Worm (Caenorhabditis elegans) whole organism, L4 larva: Measurements from ENCODE around the gene eppl-1.
A peak's percentile ranks its signal among the peaks of the same experiment; 100 is the strongest.

ENCODE experiments used
- D1046.2 ChIP-seq: fragments of 200-800 bp; sonication (Bioruptor generic); IDR thresholded peaks from 2 replicates; pipeline ENCODE4 v1.3.6; 2022; ENCODE audit warnings: missing genetic modification characterization, missing compliant biosample characterization
- F10B5.3 ChIP-seq: sonication (generic microtip); optimal IDR thresholded peaks from 2 replicates; lab custom pipeline; 2016; ENCODE audit warnings: mild to moderate bottlenecking, missing genetic modification characterization, missing compliant biosample characterization
- F26F4.8 ChIP-seq: fragments of 200-800 bp; sonication (Bioruptor generic); conservative IDR thresholded peaks from 2 replicates; pipeline ENCODE4 v1.3.6; 2022; ENCODE audit warnings: missing genetic modification characterization, missing compliant biosample characterization
- F44E2.7 ChIP-seq: fragments of 200-800 bp; sonication (Bioruptor generic); IDR thresholded peaks from 2 replicates; pipeline ENCODE4 v2.1.2; 2022; ENCODE audit warnings: missing genetic modification characterization, missing compliant biosample characterization
- T20F7.1 ChIP-seq: fragments of 200-800 bp; sonication (Bioruptor generic); optimal IDR thresholded peaks from 2 replicates; lab custom pipeline; 2018; ENCODE audit warnings: mild to moderate bottlenecking, missing genetic modification characterization, missing compliant biosample characterization
- T26A8.4 ChIP-seq: fragments of 200-800 bp; sonication (Bioruptor generic); IDR thresholded peaks from 2 replicates; pipeline ENCODE4 v1.3.6; 2022; ENCODE audit warnings: missing genetic modification characterization, missing compliant biosample characterization
- Y48G9A.11 ChIP-seq: fragments of 200-800 bp; sonication (Bioruptor generic); IDR thresholded peaks from 2 replicates; pipeline ENCODE4 v1.3.6; 2022; ENCODE audit warnings: missing genetic modification reagents, missing genetic modification characterization, missing compliant biosample characterization
- ZK337.2 ChIP-seq: fragments of 200-800 bp; sonication (Bioruptor generic); IDR thresholded peaks from 2 replicates; pipeline ENCODE4 v1.3.6; 2022; ENCODE audit warnings: missing genetic modification reagents, missing genetic modification characterization, missing compliant biosample characterization
- aly-2 ChIP-seq: sonication (generic microtip); optimal IDR thresholded peaks from 2 replicates; lab custom pipeline; 2018; ENCODE audit warnings: missing biosample characterization, missing genetic modification characterization
- ceh-28 ChIP-seq: fragments of 150-350 bp; optimal IDR thresholded peaks from 2 replicates; lab custom pipeline; 2014; ENCODE audit warnings: missing biosample characterization, missing genetic modification reagents, missing genetic modification characterization
- ceh-32 ChIP-seq: sonication (generic microtip); optimal IDR thresholded peaks from 2 replicates; lab custom pipeline; 2016; ENCODE audit warnings: mild to moderate bottlenecking, missing genetic modification characterization, missing compliant biosample characterization; ENCODE audit not compliant: poor library complexity
- ceh-62 ChIP-seq: sonication (generic microtip); optimal IDR thresholded peaks from 2 replicates; lab custom pipeline; 2017; ENCODE audit warnings: missing biosample characterization, missing genetic modification characterization
- ceh-82 ChIP-seq: sonication (generic microtip); optimal IDR thresholded peaks from 2 replicates; lab custom pipeline; 2017; ENCODE audit warnings: missing biosample characterization, missing genetic modification characterization
- cey-2 ChIP-seq: sonication (generic microtip); optimal IDR thresholded peaks from 3 replicates; lab custom pipeline; 2017; ENCODE audit warnings: missing genetic modification characterization, mild to moderate bottlenecking, missing compliant biosample characterization, antibody characterized with exemption, borderline replicate concordance; ENCODE audit not compliant: insufficient read depth
- ctbp-1 ChIP-seq: fragments of 200-800 bp; sonication (Bioruptor generic); IDR thresholded peaks from 2 replicates; pipeline ENCODE4 v1.3.6; 2022; ENCODE audit warnings: missing genetic modification reagents, missing genetic modification characterization, missing compliant biosample characterization
- daf-12 ChIP-seq: fragments of 150-350 bp; optimal IDR thresholded peaks from 2 replicates; lab custom pipeline; 2014; ENCODE audit warnings: missing biosample characterization, missing genetic modification reagents, missing genetic modification characterization
- daf-19 ChIP-seq: fragments of 200-800 bp; sonication (Bioruptor generic); conservative IDR thresholded peaks from 2 replicates; pipeline ENCODE4 v1.3.6; 2022; ENCODE audit warnings: missing genetic modification characterization, missing compliant biosample characterization
- daf-8 ChIP-seq: fragments of 200-800 bp; sonication (Bioruptor generic); IDR thresholded peaks from 2 replicates; pipeline ENCODE4 v1.3.6; 2022; ENCODE audit warnings: missing genetic modification characterization, missing compliant biosample characterization
- dmd-9 ChIP-seq: fragments of 200-800 bp; sonication (Bioruptor generic); IDR thresholded peaks from 2 replicates; pipeline ENCODE4 v1.3.6; 2022; ENCODE audit warnings: missing genetic modification reagents, missing genetic modification characterization, missing compliant biosample characterization
- dve-1 ChIP-seq: sonication (generic microtip); optimal IDR thresholded peaks from 2 replicates; lab custom pipeline; 2017; ENCODE audit warnings: antibody characterized with exemption, mild to moderate bottlenecking, missing genetic modification characterization, missing compliant biosample characterization; ENCODE audit not compliant: insufficient read depth
- egl-27 ChIP-seq: sonication (generic microtip); optimal IDR thresholded peaks from 3 replicates; lab custom pipeline; 2017; ENCODE audit warnings: missing biosample characterization, missing genetic modification reagents, missing genetic modification characterization
- egl-43 ChIP-seq: fragments of 200-800 bp; sonication (Bioruptor generic); IDR thresholded peaks from 2 replicates; pipeline ENCODE4 v1.3.6; 2022; ENCODE audit warnings: missing genetic modification reagents, missing genetic modification characterization, missing compliant biosample characterization
- fos-1 ChIP-seq: fragments of 150-350 bp; optimal IDR thresholded peaks from 2 replicates; lab custom pipeline; 2014; ENCODE audit warnings: missing biosample characterization, missing genetic modification characterization
- gei-8 ChIP-seq: fragments of 200-800 bp; sonication (Bioruptor generic); optimal IDR thresholded peaks from 2 replicates; lab custom pipeline; 2018; ENCODE audit warnings: mild to moderate bottlenecking, missing genetic modification characterization, missing compliant biosample characterization
- hif-1 ChIP-seq, 2 experiments: sonication (generic microtip); optimal IDR thresholded peaks; 2 replicates each; lab custom pipeline; 2016 to 2017; ENCODE audit warnings: missing compliant biosample characterization in 2 of 2, missing genetic modification characterization in 2 of 2, missing genetic modification reagents in 2 of 2, missing genotype in 2 of 2, mild to moderate bottlenecking in 1 of 2
- hlh-30 ChIP-seq: sonication (generic microtip); optimal IDR thresholded peaks from 2 replicates; lab custom pipeline; 2017; ENCODE audit warnings: antibody characterized with exemption, mild to moderate bottlenecking, missing genetic modification characterization, missing compliant biosample characterization; ENCODE audit not compliant: insufficient read depth
- hmg-1.1 ChIP-seq: fragments of 200-800 bp; sonication (Bioruptor generic); IDR thresholded peaks from 2 replicates; pipeline ENCODE4 v1.3.6; 2022; ENCODE audit warnings: missing genetic modification reagents, missing genetic modification characterization, missing compliant biosample characterization
- lin-1 ChIP-seq: fragments of 200-800 bp; sonication (Bioruptor generic); IDR thresholded peaks from 2 replicates; pipeline ENCODE4 v1.3.6; 2022; ENCODE audit warnings: missing genetic modification reagents, missing genetic modification characterization, missing compliant biosample characterization
- lir-3 ChIP-seq: sonication (generic microtip); optimal IDR thresholded peaks from 2 replicates; lab custom pipeline; 2016; ENCODE audit warnings: mild to moderate bottlenecking, missing genetic modification characterization, missing compliant biosample characterization
- lsy-2 ChIP-seq, 2 experiments: fragments of 150-350 bp in 1 of 2; sonication (generic microtip) in 1 of 2; optimal IDR thresholded peaks; 2 replicates each; lab custom pipeline; 2014 to 2017; ENCODE audit warnings: missing biosample characterization in 2 of 2, missing genetic modification characterization in 2 of 2
- madf-9 ChIP-seq: fragments of 200-800 bp; sonication (Bioruptor generic); conservative IDR thresholded peaks from 2 replicates; pipeline ENCODE4 v1.3.6; 2022; ENCODE audit warnings: missing genetic modification reagents, missing genetic modification characterization, missing compliant biosample characterization
- mdl-1 ChIP-seq, 2 experiments: fragments of 150-350 bp in 1 of 2; sonication (generic microtip) in 1 of 2; optimal IDR thresholded peaks; 2 replicates each; lab custom pipeline; 2014 to 2017; ENCODE audit warnings: missing biosample characterization in 2 of 2, missing genetic modification characterization in 2 of 2
- mdt-29 ChIP-seq: fragments of 200-800 bp; sonication (Bioruptor generic); IDR thresholded peaks from 2 replicates; pipeline ENCODE4 v1.3.6; 2022; ENCODE audit warnings: missing genetic modification reagents, missing genetic modification characterization, missing compliant biosample characterization
- mes-2 ChIP-seq: sonication (generic microtip); optimal IDR thresholded peaks from 2 replicates; lab custom pipeline; 2016; ENCODE audit warnings: missing genotype, mild to moderate bottlenecking, missing genetic modification characterization, missing compliant biosample characterization; ENCODE audit not compliant: poor library complexity, severe bottlenecking
- mxl-3 ChIP-seq: fragments of 200-800 bp; sonication (Bioruptor generic); optimal IDR thresholded peaks from 2 replicates; lab custom pipeline; 2018; ENCODE audit warnings: mild to moderate bottlenecking, missing genetic modification characterization, missing compliant biosample characterization
- nhr-11 ChIP-seq: fragments of 150-350 bp; optimal IDR thresholded peaks from 2 replicates; lab custom pipeline; 2014; ENCODE audit warnings: missing biosample characterization, missing genetic modification characterization
- nhr-41 ChIP-seq: fragments of 200-800 bp; sonication (Bioruptor generic); IDR thresholded peaks from 2 replicates; pipeline ENCODE4 v1.3.6; 2022; ENCODE audit warnings: missing genetic modification reagents, missing genetic modification characterization, missing compliant biosample characterization
- nhr-6 ChIP-seq: fragments of 150-350 bp; optimal IDR thresholded peaks from 2 replicates; lab custom pipeline; 2014; ENCODE audit warnings: missing biosample characterization, missing genetic modification characterization
- nhr-77 ChIP-seq: fragments of 150-350 bp; optimal IDR thresholded peaks from 2 replicates; lab custom pipeline; 2014; ENCODE audit warnings: missing biosample characterization, missing genetic modification characterization
- php-3 ChIP-seq: fragments of 200-800 bp; sonication (Bioruptor generic); IDR thresholded peaks from 2 replicates; pipeline ENCODE4 v1.3.6; 2022; ENCODE audit warnings: missing genetic modification reagents, missing genetic modification characterization, missing compliant biosample characterization
- pqm-1 ChIP-seq: sonication (generic microtip); optimal IDR thresholded peaks from 2 replicates; lab custom pipeline; 2017; ENCODE audit warnings: missing biosample characterization, missing genetic modification characterization
- saeg-2 ChIP-seq: fragments of 200-800 bp; sonication (Bioruptor generic); IDR thresholded peaks from 2 replicates; pipeline ENCODE4 v1.3.6; 2022; ENCODE audit warnings: missing genetic modification reagents, missing genetic modification characterization, missing compliant biosample characterization
- snpc-1.2 ChIP-seq: fragments of 200-800 bp; sonication (Bioruptor generic); IDR thresholded peaks from 2 replicates; pipeline ENCODE4 v1.3.6; 2022; ENCODE audit warnings: missing genetic modification reagents, missing genetic modification characterization, missing compliant biosample characterization
- spr-1 ChIP-seq: sonication (generic microtip); optimal IDR thresholded peaks from 2 replicates; lab custom pipeline; 2016; ENCODE audit warnings: mild to moderate bottlenecking, missing genetic modification characterization, missing compliant biosample characterization
- unc-130 ChIP-seq: sonication (generic microtip); optimal IDR thresholded peaks from 2 replicates; lab custom pipeline; 2016; ENCODE audit warnings: missing genetic modification reagents, missing genetic modification characterization, missing compliant biosample characterization
- unc-39 ChIP-seq: sonication (generic microtip); optimal IDR thresholded peaks from 2 replicates; lab custom pipeline; 2017; ENCODE audit warnings: missing biosample characterization, missing genetic modification characterization
- vab-7 ChIP-seq: fragments of 200-800 bp; sonication (Bioruptor generic); IDR thresholded peaks from 2 replicates; pipeline ENCODE4 v1.3.6; 2022; ENCODE audit warnings: missing genetic modification reagents, missing genetic modification characterization, missing compliant biosample characterization
- zfp-2 ChIP-seq: sonication (generic microtip); optimal IDR thresholded peaks from 2 replicates; lab custom pipeline; 2016; ENCODE audit warnings: mild to moderate bottlenecking, missing genetic modification characterization, missing compliant biosample characterization
- zfp-3 ChIP-seq: fragments of 200-800 bp; sonication (Bioruptor generic); conservative IDR thresholded peaks from 2 replicates; pipeline ENCODE4 v1.3.6; 2022; ENCODE audit warnings: missing genetic modification reagents, missing genetic modification characterization, missing compliant biosample characterization
- ztf-7 ChIP-seq: fragments of 150-350 bp; optimal IDR thresholded peaks from 2 replicates; lab custom pipeline; 2014; ENCODE audit warnings: missing biosample characterization, missing genetic modification characterization

eppl-1 gene

DNA sequence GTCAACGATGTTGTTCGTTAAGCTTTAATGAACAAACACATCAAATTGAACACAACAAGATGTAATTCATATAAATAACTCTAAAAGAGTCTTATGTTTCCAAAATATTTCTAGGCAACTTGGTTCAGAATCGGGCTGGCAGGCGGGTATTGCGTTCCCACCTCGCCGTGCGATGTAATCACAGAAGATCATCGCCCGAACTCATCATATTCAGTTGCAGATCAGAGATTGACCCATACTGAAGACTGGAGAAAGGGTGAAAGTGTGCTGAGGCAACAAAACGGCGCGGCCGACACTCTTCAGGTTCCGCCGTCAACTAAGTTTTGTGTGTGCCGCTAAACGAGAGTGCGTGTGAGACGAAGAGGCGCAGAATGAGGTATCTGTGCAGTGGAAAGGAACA, 23.1 kb downstream of the eppl-1 start (continued):
- TF ChIP-seq dmd-9 (GFP tag; lab: Robert Waterston, UW) (peak; percentile 59; the same call in 1 of the 2 replicates), mdl-1 (tag; optimal IDR thresholded peaks at IDR 0.05; lab: Kevin White, UChicago) (peak; percentile 11 to 25), ceh-62 (tag; lab: Kevin White, UChicago) (no peak), hlh-30 (peak; percentile 72), nhr-77 (tag; lab: Kevin White, UChicago) (peak; percentile 47), pqm-1 (peak; percentile 34), gei-8 (GFP tag; lab: Kevin White, UChicago) (no peak), madf-9 (GFP tag; lab: Robert Waterston, UW) (no peak; the same call in 1 of the 2 replicates), ztf-7 (tag; lab: Kevin White, UChicago) (peak; percentile 65), ctbp-1 (GFP tag; lab: Robert Waterston, UW) (no peak), aly-2 (tag; lab: Kevin White, UChicago) (no peak), F10B5.3 (tag; lab: Kevin White, UChicago) (peak; percentile 86), daf-19 (GFP tag; lab: Robert Waterston, UW) (no peak), zfp-2 (tag; lab: Kevin White, UChicago) (peak; percentile 41), F44E2.7 (GFP tag; lab: Robert Waterston, UW) (no peak), vab-7 (peak; percentile 52; the same call in 1 of the 2 replicates), cey-2 (no peak), hif-1 (tag; optimal IDR thresholded peaks at IDR 0.05; lab: Kevin White, UChicago) (peak; percentile 26 to 60), nhr-6 (tag; lab: Kevin White, UChicago) (peak; percentile 2), snpc-1.2 (GFP tag; lab: Robert Waterston, UW) (peak; percentile 95), unc-130 (GFP tag; lab: Kevin White, UChicago) (peak; percentile 90), lin-1 (peak; percentile 74), mdt-29 (GFP tag; lab: Robert Waterston, UW) (peak; percentile 73; the same call in 1 of the 2 replicates), hmg-1.1 (GFP tag; lab: Robert Waterston, UW) (peak; percentile 89), zfp-3 (peak; percentile 70; the same call in 1 of the 2 replicates), Y48G9A.11 (GFP tag; lab: Robert Waterston, UW) (peak; percentile 83), egl-43 (GFP tag; lab: Robert Waterston, UW) (no peak; the same call in 1 of the 2 replicates), php-3 (GFP tag; lab: Robert Waterston, UW) (peak; percentile 67), ceh-28 (tag; lab: Kevin White, UChicago) (no peak), mxl-3 (GFP tag; lab: Kevin White, UChicago) (peak; percentile 82), saeg-2 (GFP tag; lab: Robert Waterston, UW) (peak; percentile 85; the same call in 1 of the 2 replicates), daf-8 (GFP tag; lab: Robert Waterston, UW) (no peak), mes-2 (tag; lab: Kevin White, UChicago) (peak; percentile 87), daf-12 (tag; lab: Kevin White, UChicago) (no peak), nhr-41 (GFP tag; lab: Robert Waterston, UW) (no peak), fos-1 (tag; lab: Kevin White, UChicago) (no peak), egl-27 (tag; lab: Kevin White, UChicago) (no peak), T26A8.4 (no peak), lsy-2 (tag; optimal IDR thresholded peaks at IDR 0.05; lab: Kevin White, UChicago) (peak; percentile 46 to 88), D1046.2 (GFP tag; lab: Robert Waterston, UW) (no peak), spr-1 (tag; lab: Kevin White, UChicago) (peak; percentile 94), ceh-32 (tag; lab: Kevin White, UChicago) (peak; percentile 44), F26F4.8 (GFP tag; lab: Robert Waterston, UW) (no peak), nhr-11 (peak; percentile 69), dve-1 (peak; percentile 79), ceh-82 (tag; lab: Kevin White, UChicago) (no peak), ZK337.2 (GFP tag; lab: Robert Waterston, UW) (no peak), T20F7.1 (GFP tag; lab: Kevin White, UChicago) (peak; percentile 9), lir-3 (no peak), unc-39 (no peak)
